Worm (Caenorhabditis elegans) whole organism, late embryonic: Measurements from ENCODE around the gene ppm-1.G.

Source experiments
- C08G9.2 ChIP-seq: sonication (generic microtip); optimal IDR thresholded peaks from 2 replicates; lab custom pipeline; 2016; ENCODE audit warnings: mild to moderate bottlenecking, missing genetic modification characterization, moderate library complexity, missing compliant biosample characterization
- C38D4.7 ChIP-seq: fragments of 200-800 bp; sonication (Bioruptor generic); optimal IDR thresholded peaks from 2 replicates; lab custom pipeline; 2018; ENCODE audit warnings: mild to moderate bottlenecking, missing genetic modification characterization, moderate library complexity, missing compliant biosample characterization
- F13H6.1 ChIP-seq: sonication (generic microtip); optimal IDR thresholded peaks from 2 replicates; lab custom pipeline; 2016; ENCODE audit warnings: missing genetic modification characterization, missing compliant biosample characterization
- K02D7.2 ChIP-seq: sonication (generic microtip); optimal IDR thresholded peaks from 2 replicates; lab custom pipeline; 2017; ENCODE audit warnings: mild to moderate bottlenecking, missing genetic modification characterization, missing compliant biosample characterization
- K09A11.1 ChIP-seq: sonication (generic microtip); optimal IDR thresholded peaks from 2 replicates; lab custom pipeline; 2017; ENCODE audit warnings: antibody characterized with exemption, mild to moderate bottlenecking, missing genetic modification characterization, missing compliant biosample characterization; ENCODE audit not compliant: insufficient read depth
- T23F11.4 ChIP-seq: fragments of 200-800 bp; sonication (Bioruptor generic); optimal IDR thresholded peaks from 2 replicates; lab custom pipeline; 2018; ENCODE audit warnings: mild to moderate bottlenecking, missing genetic modification characterization, missing compliant biosample characterization
- Y22D7AL.16 ChIP-seq: sonication (generic microtip); optimal IDR thresholded peaks from 2 replicates; lab custom pipeline; 2016; ENCODE audit warnings: missing genetic modification characterization, missing compliant biosample characterization
- ahr-1 ChIP-seq: sonication (generic microtip); optimal IDR thresholded peaks from 2 replicates; lab custom pipeline; 2016; ENCODE audit warnings: missing genetic modification characterization, missing compliant biosample characterization
- ama-1 ChIP-seq: fragments of 150-350 bp; optimal IDR thresholded peaks from 2 replicates; lab custom pipeline; 2014
- ceh-14 ChIP-seq: sonication (generic microtip); optimal IDR thresholded peaks from 2 replicates; lab custom pipeline; 2016; ENCODE audit warnings: missing genotype, missing genetic modification characterization, missing compliant biosample characterization
- ceh-18 ChIP-seq: sonication (generic microtip); optimal IDR thresholded peaks from 2 replicates; lab custom pipeline; 2016; ENCODE audit warnings: missing genetic modification characterization, missing compliant biosample characterization
- ceh-19 ChIP-seq: fragments of 200-800 bp; sonication (Bioruptor generic); optimal IDR thresholded peaks from 2 replicates; lab custom pipeline; 2018; ENCODE audit warnings: mild to moderate bottlenecking, missing genetic modification characterization, missing compliant biosample characterization
- ceh-2 ChIP-seq: sonication (generic microtip); optimal IDR thresholded peaks from 2 replicates; lab custom pipeline; 2016; ENCODE audit warnings: missing genotype, missing genetic modification characterization, missing compliant biosample characterization
- ceh-22 ChIP-seq: sonication (generic microtip); optimal IDR thresholded peaks from 2 replicates; lab custom pipeline; 2017; ENCODE audit warnings: missing biosample characterization, missing genetic modification characterization
- ceh-30 ChIP-seq: fragments of 150-350 bp; optimal IDR thresholded peaks from 2 replicates; lab custom pipeline; 2014; ENCODE audit warnings: missing biosample characterization, missing genetic modification characterization
- ceh-31 ChIP-seq: sonication (generic microtip); optimal IDR thresholded peaks from 2 replicates; lab custom pipeline; 2016; ENCODE audit warnings: missing genetic modification characterization, missing compliant biosample characterization
- ceh-34 ChIP-seq: sonication (generic microtip); optimal IDR thresholded peaks from 2 replicates; lab custom pipeline; 2016; ENCODE audit warnings: mild to moderate bottlenecking, missing genetic modification characterization, missing compliant biosample characterization
- ceh-45 ChIP-seq: fragments of 200-800 bp; sonication (Bioruptor generic); IDR thresholded peaks from 2 replicates; pipeline ENCODE4 v1.3.6; 2022; ENCODE audit warnings: missing genetic modification reagents, missing genetic modification characterization, missing compliant biosample characterization
- ceh-6 ChIP-seq: fragments of 200-800 bp; sonication (Bioruptor generic); optimal IDR thresholded peaks from 2 replicates; lab custom pipeline; 2018; ENCODE audit warnings: mild to moderate bottlenecking, missing genetic modification characterization, missing compliant biosample characterization
- che-1 ChIP-seq: sonication (generic microtip); optimal IDR thresholded peaks from 2 replicates; lab custom pipeline; 2016; ENCODE audit warnings: mild to moderate bottlenecking, missing genetic modification characterization, missing compliant biosample characterization
- dve-1 ChIP-seq: sonication (generic microtip); optimal IDR thresholded peaks from 2 replicates; lab custom pipeline; 2017; ENCODE audit warnings: antibody characterized with exemption, mild to moderate bottlenecking, missing genetic modification characterization, missing compliant biosample characterization
- ets-4 ChIP-seq: sonication (generic microtip); optimal IDR thresholded peaks from 2 replicates; lab custom pipeline; 2016; ENCODE audit warnings: missing genetic modification characterization, missing compliant biosample characterization
- eyg-1 ChIP-seq: sonication (generic microtip); optimal IDR thresholded peaks from 2 replicates; lab custom pipeline; 2016; ENCODE audit warnings: missing genotype, missing genetic modification characterization, missing compliant biosample characterization
- fkh-10 ChIP-seq: fragments of 150-350 bp; optimal IDR thresholded peaks from 2 replicates; lab custom pipeline; 2014; ENCODE audit warnings: missing biosample characterization, missing genetic modification reagents, missing genetic modification characterization
- fkh-6 ChIP-seq: sonication (generic microtip); optimal IDR thresholded peaks from 2 replicates; lab custom pipeline; 2016; ENCODE audit warnings: missing genetic modification characterization, missing compliant biosample characterization
- hlh-15 ChIP-seq: sonication (generic microtip); optimal IDR thresholded peaks from 2 replicates; lab custom pipeline; 2016; ENCODE audit warnings: missing genetic modification characterization, missing compliant biosample characterization
- hlh-6 ChIP-seq: sonication (generic microtip); optimal IDR thresholded peaks from 2 replicates; lab custom pipeline; 2016; ENCODE audit warnings: missing genotype, missing genetic modification characterization, missing compliant biosample characterization
- hlh-8 ChIP-seq: sonication (generic microtip); optimal IDR thresholded peaks from 2 replicates; lab custom pipeline; 2016; ENCODE audit warnings: missing genotype, missing genetic modification characterization, missing compliant biosample characterization
- madf-2 ChIP-seq: sonication (generic microtip); optimal IDR thresholded peaks from 2 replicates; lab custom pipeline; 2017; ENCODE audit warnings: missing genetic modification characterization, missing compliant biosample characterization
- mec-3 ChIP-seq: sonication (generic microtip); optimal IDR thresholded peaks from 2 replicates; lab custom pipeline; 2016; ENCODE audit warnings: borderline replicate concordance, missing genetic modification characterization, missing compliant biosample characterization
- npax-4 ChIP-seq: sonication (generic microtip); optimal IDR thresholded peaks from 2 replicates; lab custom pipeline; 2016; ENCODE audit warnings: missing genetic modification characterization, missing compliant biosample characterization
- pag-3 ChIP-seq: sonication (generic microtip); optimal IDR thresholded peaks from 2 replicates; lab custom pipeline; 2016; ENCODE audit warnings: missing compliant biosample characterization, missing genetic modification characterization, borderline replicate concordance
- pat-9 ChIP-seq: fragments of 200-800 bp; sonication (Bioruptor generic); optimal IDR thresholded peaks from 2 replicates; lab custom pipeline; 2018; ENCODE audit warnings: mild to moderate bottlenecking, missing genetic modification characterization, moderate library complexity, missing compliant biosample characterization
- pax-1 ChIP-seq: fragments of 150-350 bp; optimal IDR thresholded peaks from 2 replicates; lab custom pipeline; 2014; ENCODE audit warnings: missing biosample characterization, missing genetic modification characterization
- pha-2 ChIP-seq: sonication (generic microtip); optimal IDR thresholded peaks from 2 replicates; lab custom pipeline; 2017; ENCODE audit warnings: mild to moderate bottlenecking, missing genetic modification characterization, missing compliant biosample characterization
- pha-4 ChIP-seq: fragments of 150-350 bp; optimal IDR thresholded peaks from 2 replicates; lab custom pipeline; 2018; ENCODE audit warnings: missing biosample characterization, missing genetic modification reagents, missing genetic modification characterization
- ref-2 ChIP-seq: sonication (generic microtip); optimal IDR thresholded peaks from 2 replicates; lab custom pipeline; 2016; ENCODE audit warnings: missing genetic modification characterization, missing compliant biosample characterization
- sdc-2 ChIP-seq: sonication (generic microtip); optimal IDR thresholded peaks from 2 replicates; lab custom pipeline; 2016; ENCODE audit warnings: missing genotype, missing genetic modification characterization, missing compliant biosample characterization
- sox-2 ChIP-seq: fragments of 200-800 bp; sonication (Bioruptor generic); IDR thresholded peaks from 2 replicates; pipeline ENCODE4 v1.3.6; 2022; ENCODE audit warnings: missing genetic modification reagents, missing genetic modification characterization, missing compliant biosample characterization
- syd-9 ChIP-seq: sonication (generic microtip); optimal IDR thresholded peaks from 2 replicates; lab custom pipeline; 2016; ENCODE audit warnings: mild to moderate bottlenecking, missing genetic modification characterization, moderate library complexity, missing compliant biosample characterization
- tbx-7 ChIP-seq: sonication (generic microtip); optimal IDR thresholded peaks from 2 replicates; lab custom pipeline; 2016; ENCODE audit warnings: missing genotype, missing genetic modification characterization, missing compliant biosample characterization
- unc-3 ChIP-seq, 2 experiments: fragments of 200-800 bp in 1 of 2; sonication (Bioruptor generic) in 1 of 2; sonication (generic microtip) in 1 of 2; conservative IDR thresholded peaks in 1 of 2; optimal IDR thresholded peaks in 1 of 2; 2 replicates each; pipeline versions ENCODE4 v1.3.6 to Lab custom; 2016 to 2022; ENCODE audit warnings: missing compliant biosample characterization in 2 of 2, missing genetic modification characterization in 2 of 2, missing genetic modification reagents in 1 of 2
- unc-42 ChIP-seq: sonication (generic microtip); optimal IDR thresholded peaks from 2 replicates; lab custom pipeline; 2016; ENCODE audit warnings: missing genotype, missing genetic modification characterization, missing compliant biosample characterization
- zip-5 ChIP-seq: sonication (generic microtip); optimal IDR thresholded peaks from 2 replicates; lab custom pipeline; 2016; ENCODE audit warnings: missing genetic modification characterization, missing compliant biosample characterization
- ztf-16 ChIP-seq: sonication (generic microtip); optimal IDR thresholded peaks from 2 replicates; lab custom pipeline; 2017; ENCODE audit warnings: missing genetic modification characterization, missing compliant biosample characterization

ppm-1.G gene

ce11 chrIII:750028-750427, 33.5 kb upstream of the ppm-1.G start:
- no peak for TF ChIP-seq K09A11.1 (tag; lab: Kevin White, UChicago)

ce11 chrIII:752326-752725, 31.2 kb upstream of the ppm-1.G start, which contains the start of gene pat-12:
pat-12 (minus strand) TSS chrIII:752426.
- TF ChIP-seq hlh-15 (tag; lab: Kevin White, UChicago) (no peak), tbx-7 (no peak), pha-2 (tag; lab: Kevin White, UChicago) (no peak), unc-42 (tag; lab: Kevin White, UChicago) (no peak), fkh-10 (no peak), pax-1 (tag; lab: Kevin White, UChicago) (no peak), zip-5 (tag; lab: Kevin White, UChicago) (no peak), madf-2 (tag; lab: Kevin White, UChicago) (no peak), syd-9 (tag; lab: Kevin White, UChicago) (no peak), ceh-6 (no peak), ceh-30 (tag; lab: Kevin White, UChicago) (no peak), ztf-16 (tag; lab: Kevin White, UChicago) (no peak), pag-3 (tag; lab: Kevin White, UChicago) (no peak), ceh-45 (no peak), che-1 (no peak), fkh-6 (no peak)

- TF ChIP-seq ets-4 (tag; lab: Kevin White, UChicago): no peak
These were observed 29.1 kb upstream of the ppm-1.G start for ce11 chrIII:754371-754770.

ce11 chrIII:757981-758380, 25.5 kb upstream of the ppm-1.G start, which contains the start of gene T17H7.7:
T17H7.7 (minus strand) TSS chrIII:758081.
- TF ChIP-seq ceh-6: no peak
- no peak for TF ChIP-seq hlh-6
- TF ChIP-seq ceh-18: no peak
- no peak for TF ChIP-seq C38D4.7
- no peak for TF ChIP-seq ceh-34 (tag; lab: Kevin White, UChicago)
- no peak for TF ChIP-seq syd-9 (tag; lab: Kevin White, UChicago)
- no peak for TF ChIP-seq T23F11.4 (GFP tag; lab: Kevin White, UChicago)
- no peak for TF ChIP-seq pax-1 (tag; lab: Kevin White, UChicago)
- TF ChIP-seq pat-9 (tag; lab: Kevin White, UChicago): no peak
- TF ChIP-seq ceh-2 (tag; lab: Kevin White, UChicago): no peak
- no peak for TF ChIP-seq ets-4 (tag; lab: Kevin White, UChicago)
- TF ChIP-seq madf-2 (tag; lab: Kevin White, UChicago): no peak
- no peak for TF ChIP-seq sox-2
- TF ChIP-seq tbx-7: no peak
- TF ChIP-seq sdc-2 (tag; lab: Kevin White, UChicago): no peak
- TF ChIP-seq ceh-14 (tag; lab: Kevin White, UChicago): no peak
- no peak for TF ChIP-seq Y22D7AL.16
- TF ChIP-seq ahr-1 (tag; lab: Kevin White, UChicago): no peak

- TF ChIP-seq ceh-45 (no peak), C08G9.2 (no peak), F13H6.1 (no peak), hlh-8 (tag; lab: Kevin White, UChicago) (no peak), npax-4 (tag; lab: Kevin White, UChicago) (no peak), ceh-19 (no peak), K02D7.2 (no peak), pax-1 (tag; lab: Kevin White, UChicago) (no peak), pha-4 (tag; lab: Kevin White, UChicago) (no peak), dve-1 (tag; lab: Kevin White, UChicago) (no peak), ref-2 (tag; lab: Kevin White, UChicago) (no peak), unc-3 (GFP tag; conservative IDR thresholded peaks at IDR 0.05; lab: Robert Waterston, UW) (no peak), unc-3 (tag; optimal IDR thresholded peaks at IDR 0.05; lab: Kevin White, UChicago) (no peak), ceh-22 (tag; lab: Kevin White, UChicago) (no peak), Y22D7AL.16 (no peak), ceh-14 (tag; lab: Kevin White, UChicago) (no peak), zip-5 (tag; lab: Kevin White, UChicago) (no peak), eyg-1 (tag; lab: Kevin White, UChicago) (no peak), mec-3 (no peak), ama-1 (lab: Kevin White, UChicago) (no peak), ceh-31 (no peak)
These were observed 23.8 kb upstream of the ppm-1.G start for ce11 chrIII:759675-760074.
